Fruit fly (Drosophila melanogaster): ENCODE results near the gene CG15369.

DNA sequence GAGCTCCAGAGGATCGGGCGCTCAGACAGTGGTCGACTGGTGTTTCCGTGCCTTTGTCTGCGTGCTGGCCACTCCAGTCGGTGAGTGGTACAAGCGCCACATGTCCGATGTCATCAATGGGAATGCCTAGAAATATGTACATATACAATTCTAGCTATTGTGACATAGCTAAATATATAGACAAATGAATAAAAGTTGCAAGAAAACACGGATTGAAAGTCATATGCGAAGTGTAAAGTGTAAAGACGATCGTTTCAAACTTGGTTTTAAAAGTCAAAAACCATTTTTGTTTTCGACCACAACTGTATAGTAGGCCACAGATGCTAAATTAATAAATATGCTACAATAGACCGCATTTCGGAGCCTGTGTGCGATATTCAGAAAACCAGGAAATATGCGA is 1.2 kb upstream of the CG15369 start, which contains the start of gene CG15368:
- TF ChIP-seq usp (GFP tag; optimal IDR thresholded peaks at IDR 0.05) (no peak), br (GFP tag; optimal IDR thresholded peaks at IDR 0.05) (no peak), psq (GFP tag; optimal IDR thresholded peaks at IDR 0.05) (no peak), Hnf4 (GFP tag; optimal IDR thresholded peaks at IDR 0.05) (no peak), pan (optimal IDR thresholded peaks at IDR 0.05) (no peak), HLH106 (tag; optimal IDR thresholded peaks at IDR 0.05) (no peak), fru (GFP tag; optimal IDR thresholded peaks at IDR 0.05) (no peak), N (GFP tag; optimal IDR thresholded peaks at IDR 0.05) (no peak), Myc (optimal IDR thresholded peaks at IDR 0.05) (no peak)
